Fruit fly (Drosophila melanogaster) whole organism, embryonic: Measurements from ENCODE around the gene CG9702.

Experiments
- Abd-B ChIP-seq: fragments of 200-800 bp; sonication (Bioruptor generic); optimal IDR thresholded peaks from 2 replicates; lab custom pipeline; 2018; ENCODE audit warnings: missing biosample characterization, mild to moderate bottlenecking, missing genetic modification characterization, moderate library complexity
- Atf-2 ChIP-seq: fragments of 200-800 bp; sonication (Bioruptor generic); optimal IDR thresholded peaks from 2 replicates; lab custom pipeline; 2016; ENCODE audit warnings: missing biosample characterization, missing genetic modification characterization
- Bteb2 ChIP-seq: fragments of 200-800 bp; sonication (Bioruptor generic); optimal IDR thresholded peaks from 2 replicates; lab custom pipeline; 2016; ENCODE audit warnings: missing biosample characterization, missing genetic modification characterization
- CG11247 ChIP-seq: fragments of 200-800 bp; sonication (Bioruptor generic); IDR thresholded peaks from 2 replicates; pipeline ENCODE4 v1.3.6; 2022; ENCODE audit warnings: missing biosample characterization, missing genetic modification characterization
- CG11695 ChIP-seq: fragments of 200-800 bp; sonication (Bioruptor generic); IDR thresholded peaks from 3 replicates; pipeline ENCODE4 v1.3.6; 2022; ENCODE audit warnings: missing biosample characterization, missing genetic modification characterization
- CG12104 ChIP-seq: fragments of 200-800 bp; sonication (Bioruptor generic); optimal IDR thresholded peaks from 3 replicates; lab custom pipeline; 2016; ENCODE audit warnings: missing biosample characterization, missing genetic modification characterization
- CG12155 ChIP-seq: fragments of 200-800 bp; sonication (Bioruptor generic); optimal IDR thresholded peaks from 3 replicates; lab custom pipeline; 2016; ENCODE audit warnings: missing biosample characterization, missing genetic modification characterization
- CG15514 ChIP-seq: fragments of 200-800 bp; sonication (Bioruptor generic); optimal IDR thresholded peaks from 3 replicates; lab custom pipeline; 2017; ENCODE audit warnings: missing biosample characterization, missing genetic modification characterization, mild to moderate bottlenecking, moderate library complexity, missing genetic modification reagents
- CG17802 ChIP-seq: fragments of 200-800 bp; sonication (Bioruptor generic); optimal IDR thresholded peaks from 2 replicates; lab custom pipeline; 2018; ENCODE audit warnings: missing biosample characterization, mild to moderate bottlenecking, missing genetic modification characterization, moderate library complexity
- CG2120 ChIP-seq: fragments of 200-800 bp; sonication (Bioruptor generic); optimal IDR thresholded peaks from 3 replicates; lab custom pipeline; 2016; ENCODE audit warnings: missing biosample characterization, missing genetic modification characterization
- CG2199 ChIP-seq: fragments of 200-800 bp; sonication (Bioruptor generic); IDR thresholded peaks from 3 replicates; pipeline ENCODE4 v1.3.6; 2022; ENCODE audit warnings: missing biosample characterization, missing genetic modification characterization
- CG2678 ChIP-seq: fragments of 200-800 bp; sonication (Bioruptor generic); optimal IDR thresholded peaks from 3 replicates; lab custom pipeline; 2019; ENCODE audit warnings: missing biosample characterization, mild to moderate bottlenecking, missing genetic modification characterization, moderate library complexity
- CG2712 ChIP-seq: fragments of 200-800 bp; optimal IDR thresholded peaks from 3 replicates; lab custom pipeline; 2019; ENCODE audit warnings: missing biosample characterization, mild to moderate bottlenecking, missing genetic modification characterization, moderate library complexity
- CG32772 ChIP-seq: fragments of 200-800 bp; sonication (Bioruptor generic); IDR thresholded peaks from 2 replicates; pipeline ENCODE4 v1.3.6; 2022; ENCODE audit warnings: missing biosample characterization, missing genetic modification characterization
- CG7271 ChIP-seq: fragments of 200-800 bp; sonication (Bioruptor generic); optimal IDR thresholded peaks from 2 replicates; lab custom pipeline; 2018; ENCODE audit warnings: missing biosample characterization, mild to moderate bottlenecking, missing genetic modification characterization, moderate library complexity
- CG8290 ChIP-seq, 3 experiments: fragments of 200-800 bp; sonication (Bioruptor generic); optimal IDR thresholded peaks; 2 replicates each; lab custom pipeline; 2016 to 2019; ENCODE audit warnings: missing biosample characterization in 3 of 3, missing genetic modification characterization in 3 of 3, mild to moderate bottlenecking in 2 of 3, moderate library complexity in 1 of 3
- CG9609 ChIP-seq: fragments of 200-800 bp; sonication (Bioruptor generic); optimal IDR thresholded peaks from 3 replicates; lab custom pipeline; 2016; ENCODE audit warnings: missing biosample characterization, missing genetic modification characterization
- CrebB ChIP-seq: fragments of 200-800 bp; sonication (Bioruptor generic); optimal IDR thresholded peaks from 3 replicates; lab custom pipeline; 2018; ENCODE audit warnings: missing biosample characterization, mild to moderate bottlenecking, missing genetic modification characterization
- E2f2 ChIP-seq: fragments of 200-800 bp; sonication (Bioruptor generic); IDR thresholded peaks from 2 replicates; pipeline ENCODE4 v1.3.6; 2022; ENCODE audit warnings: missing biosample characterization, missing genetic modification characterization
- Hand ChIP-seq: fragments of 200-800 bp; sonication (Bioruptor generic); optimal IDR thresholded peaks from 2 replicates; lab custom pipeline; 2017; ENCODE audit warnings: mild to moderate bottlenecking, missing biosample characterization, missing genetic modification reagents, missing genetic modification characterization
- HmgZ ChIP-seq: fragments of 200-800 bp; sonication (Bioruptor generic); optimal IDR thresholded peaks from 2 replicates; lab custom pipeline; 2018; ENCODE audit warnings: missing biosample characterization, mild to moderate bottlenecking, missing genetic modification characterization
- Hmx ChIP-seq: fragments of 200-800 bp; sonication (Bioruptor generic); optimal IDR thresholded peaks from 2 replicates; lab custom pipeline; 2016; ENCODE audit warnings: missing biosample characterization, missing genetic modification characterization
- Hr39 ChIP-seq: fragments of >200 bp; optimal IDR thresholded peaks from 2 replicates; lab custom pipeline; 2017
- Med ChIP-seq: fragments of 200-800 bp; sonication (Bioruptor generic); peaks from one replicate; lab custom pipeline; 2016; ENCODE audit warnings: missing biosample characterization, missing genetic modification characterization, mild to moderate bottlenecking, inconsistent platforms, moderate library complexity
- Meics ChIP-seq: fragments of 200-800 bp; sonication (Bioruptor generic); optimal IDR thresholded peaks from 2 replicates; lab custom pipeline; 2017; ENCODE audit warnings: missing biosample characterization, mild to moderate bottlenecking, missing genetic modification characterization
- Optix ChIP-seq: fragments of 200-800 bp; sonication (Bioruptor generic); IDR thresholded peaks from 3 replicates; pipeline ENCODE4 v1.3.6; 2022; ENCODE audit warnings: missing biosample characterization, missing genetic modification characterization
- Poxn ChIP-seq: fragments of 200-800 bp; sonication (Bioruptor generic); IDR thresholded peaks from 2 replicates; pipeline ENCODE4 v1.3.6; 2022; ENCODE audit warnings: missing biosample characterization, missing genetic modification characterization
- Sox100B ChIP-seq: fragments of 200-800 bp; sonication (Bioruptor generic); optimal IDR thresholded peaks from 3 replicates; lab custom pipeline; 2018; ENCODE audit warnings: missing biosample characterization, mild to moderate bottlenecking, missing genetic modification characterization
- YL-1 ChIP-seq: fragments of 200-800 bp; sonication (Bioruptor generic); optimal IDR thresholded peaks from 3 replicates; lab custom pipeline; 2017; ENCODE audit warnings: missing biosample characterization, mild to moderate bottlenecking, missing genetic modification characterization
- ci ChIP-seq: fragments of 200-800 bp; sonication (Bioruptor generic); IDR thresholded peaks from 3 replicates; pipeline ENCODE4 v1.3.6; 2022; ENCODE audit warnings: missing biosample characterization, missing genetic modification characterization
- dmrt99B ChIP-seq: fragments of 200-800 bp; sonication (Bioruptor generic); optimal IDR thresholded peaks from 2 replicates; lab custom pipeline; 2018; ENCODE audit warnings: missing biosample characterization, mild to moderate bottlenecking, missing genetic modification characterization, moderate library complexity
- dpn ChIP-seq, 2 experiments: fragments of 200-800 bp; sonication (Bioruptor generic); optimal IDR thresholded peaks; 3 replicates each; lab custom pipeline; 2016; ENCODE audit warnings: missing biosample characterization in 2 of 2, missing genetic modification characterization in 2 of 2
- fd3F ChIP-seq: fragments of 200-800 bp; sonication (Bioruptor generic); optimal IDR thresholded peaks from 2 replicates; lab custom pipeline; 2018; ENCODE audit warnings: missing biosample characterization, mild to moderate bottlenecking, missing genetic modification characterization, moderate library complexity
- gce ChIP-seq: fragments of 200-800 bp; sonication (Bioruptor generic); IDR thresholded peaks from 3 replicates; pipeline ENCODE4 v1.3.6; 2022; ENCODE audit warnings: missing biosample characterization, missing genetic modification characterization
- gem ChIP-seq: fragments of 200-800 bp; sonication (Bioruptor generic); optimal IDR thresholded peaks from 2 replicates; lab custom pipeline; 2019; ENCODE audit warnings: missing biosample characterization, mild to moderate bottlenecking, missing genetic modification characterization, moderate library complexity
- ind ChIP-seq: fragments of 200-800 bp; sonication (Bioruptor generic); optimal IDR thresholded peaks from 3 replicates; lab custom pipeline; 2016; ENCODE audit warnings: missing biosample characterization, missing genetic modification characterization
- kah ChIP-seq: fragments of 200-800 bp; sonication (Bioruptor generic); optimal IDR thresholded peaks from 2 replicates; lab custom pipeline; 2018; ENCODE audit warnings: missing biosample characterization, mild to moderate bottlenecking, missing genetic modification characterization
- lilli ChIP-seq: fragments of 200-800 bp; sonication (Bioruptor generic); optimal IDR thresholded peaks from 3 replicates; lab custom pipeline; 2016; ENCODE audit warnings: missing biosample characterization, missing genetic modification characterization
- sd ChIP-seq: fragments of 200-800 bp; sonication (Bioruptor generic); optimal IDR thresholded peaks from 3 replicates; lab custom pipeline; 2018; ENCODE audit warnings: missing biosample characterization, mild to moderate bottlenecking, missing genetic modification characterization, moderate library complexity
- sens ChIP-seq: fragments of 200-800 bp; sonication (Bioruptor generic); peaks from one replicate; lab custom pipeline; 2016; ENCODE audit warnings: missing biosample characterization, missing genetic modification characterization
- slou ChIP-seq: fragments of 200-800 bp; sonication (Bioruptor generic); optimal IDR thresholded peaks from 3 replicates; lab custom pipeline; 2016; ENCODE audit warnings: missing biosample characterization, missing genetic modification characterization
- unpg ChIP-seq: fragments of 200-800 bp; sonication (Bioruptor generic); optimal IDR thresholded peaks from 3 replicates; lab custom pipeline; 2018; ENCODE audit warnings: missing biosample characterization, mild to moderate bottlenecking, missing genetic modification characterization, moderate library complexity
- vvl ChIP-seq: fragments of 200-800 bp; sonication (Bioruptor generic); IDR thresholded peaks from 2 replicates; pipeline ENCODE4 v1.3.6; 2022; ENCODE audit warnings: missing biosample characterization, missing genetic modification characterization
- z ChIP-seq: fragments of 200-800 bp; sonication (Bioruptor generic); IDR thresholded peaks from 3 replicates; pipeline ENCODE4 v1.3.6; 2022; ENCODE audit warnings: missing biosample characterization, missing genetic modification characterization
- zen ChIP-seq: fragments of 200-800 bp; sonication (Bioruptor generic); optimal IDR thresholded peaks from 3 replicates; lab custom pipeline; 2018; ENCODE audit warnings: missing biosample characterization, mild to moderate bottlenecking, missing genetic modification characterization, moderate library complexity

Gene CG9702

dm6 chr3R:30529570-30529969 lies 49.7 kb upstream of the CG9702 start (continued):
- TF ChIP-seq CG9609 (GFP tag; lab: Kevin White, UChicago) (no peak), Hmx (GFP tag; lab: Kevin White, UChicago) (no peak), fd3F (no peak), CG7271 (tag; lab: Kevin White, UChicago) (no peak), ind (GFP tag; lab: Kevin White, UChicago) (no peak), dpn (GFP tag; optimal IDR thresholded peaks at IDR 0.05; lab: Kevin White, UChicago) (no peak), E2f2 (GFP tag; lab: Robert Waterston, UW) (no peak), CG11247 (GFP tag; lab: Robert Waterston, UW) (no peak), Abd-B (GFP tag; lab: Kevin White, UChicago) (no peak), Med (peak; percentile 48), CG15514 (GFP tag; lab: Kevin White, UChicago) (no peak), CG2199 (no peak), sens (GFP tag; lab: Kevin White, UChicago) (peak; percentile 38), Atf-2 (no peak), unpg (GFP tag; lab: Kevin White, UChicago) (peak; percentile 9), CG8290 (GFP tag; optimal IDR thresholded peaks at IDR 0.05; lab: Kevin White, UChicago) (no peak), CG8290 (tag; optimal IDR thresholded peaks at IDR 0.05; lab: Kevin White, UChicago) (no peak), z (GFP tag; lab: Robert Waterston, UW) (no peak), CG2712 (tag; lab: Kevin White, UChicago) (peak; percentile 6), Poxn (no peak), CG11695 (0 out of 3 replicates have a peak, but pooled peaks have one; percentile 10), lilli (GFP tag; lab: Kevin White, UChicago) (no peak), Optix (GFP tag; lab: Robert Waterston, UW) (no peak), sd (tag; lab: Kevin White, UChicago) (no peak), YL-1 (GFP tag; lab: Kevin White, UChicago) (no peak), HmgZ (tag; lab: Kevin White, UChicago) (no peak), CG2120 (GFP tag; lab: Kevin White, UChicago) (no peak), Sox100B (GFP tag; lab: Kevin White, UChicago) (no peak), kah (GFP tag; lab: Kevin White, UChicago) (no peak), CG2678 (tag; lab: Kevin White, UChicago) (peak; percentile 15), gem (tag; lab: Kevin White, UChicago) (peak; percentile 28), CrebB (tag; lab: Kevin White, UChicago) (no peak), Meics (no peak), ci (GFP tag; lab: Robert Waterston, UW) (0 out of 3 replicates have a peak, but pooled peaks have one; percentile 30), zen (tag; lab: Kevin White, UChicago) (no peak), gce (GFP tag; lab: Robert Waterston, UW) (no peak), Bteb2 (no peak), slou (no peak), Hr39 (no peak), CG12104 (GFP tag; lab: Kevin White, UChicago) (no peak), vvl (GFP tag; lab: Robert Waterston, UW) (peak; percentile 20; the same call in 1 of the 2 replicates), CG12155 (GFP tag; lab: Kevin White, UChicago) (no peak), CG17802 (tag; lab: Kevin White, UChicago) (no peak), dmrt99B (peak; percentile 2), Hand (GFP tag; lab: Kevin White, UChicago) (no peak), CG32772 (GFP tag; lab: Robert Waterston, UW) (no peak)
